Worm (Caenorhabditis elegans) whole organism, L3 larva: ENCODE measurements around the gene Y42H9AR.5.

ENCODE experiments used
- ceh-16 ChIP-seq: sonication (generic microtip); optimal IDR thresholded peaks from 2 replicates; lab custom pipeline; 2017; ENCODE audit warnings: missing biosample characterization, missing genetic modification characterization
- ceh-82 ChIP-seq: fragments of 150-350 bp; optimal IDR thresholded peaks from 2 replicates; lab custom pipeline; 2014; ENCODE audit warnings: missing biosample characterization, missing genetic modification characterization
- ceh-9 ChIP-seq: sonication (generic microtip); optimal IDR thresholded peaks from 2 replicates; lab custom pipeline; 2018; ENCODE audit warnings: missing biosample characterization, missing genetic modification characterization
- hmg-11 ChIP-seq: sonication (generic microtip); optimal IDR thresholded peaks from 2 replicates; lab custom pipeline; 2016; ENCODE audit warnings: missing genetic modification characterization, missing compliant biosample characterization
- nhr-28 ChIP-seq: fragments of 150-350 bp; optimal IDR thresholded peaks from 2 replicates; lab custom pipeline; 2014; ENCODE audit warnings: missing biosample characterization, missing genetic modification characterization
- unc-39 ChIP-seq: sonication (generic microtip); optimal IDR thresholded peaks from 4 replicates; lab custom pipeline; 2017; ENCODE audit warnings: missing biosample characterization, missing genetic modification characterization

DNA sequence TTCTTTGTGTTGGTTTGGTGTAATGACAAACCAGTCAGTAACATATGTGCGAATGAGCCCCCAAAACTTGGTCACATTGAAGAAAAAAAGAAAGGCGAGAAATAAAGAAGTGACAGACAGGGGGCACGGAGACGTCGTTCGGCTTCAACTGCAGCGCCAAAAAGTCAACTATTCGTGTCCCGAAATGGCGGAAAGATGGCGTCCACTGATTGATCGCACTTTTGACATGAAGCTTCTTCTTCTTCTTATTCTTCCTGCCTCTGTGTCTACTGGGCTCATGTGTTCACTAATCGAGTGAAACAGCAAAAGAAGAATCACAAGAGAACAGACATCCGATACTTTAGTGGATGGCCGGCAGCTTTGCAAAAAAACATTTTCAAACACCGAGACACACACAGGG is 33.2 kb upstream of the Y42H9AR.5 start:
- TF ChIP-seq unc-39 (no peak), ceh-9 (no peak), nhr-28 (tag; lab: Kevin White, UChicago) (no peak), hmg-11 (peak; percentile 6), ceh-82 (tag; lab: Kevin White, UChicago) (no peak), ceh-16 (tag; lab: Kevin White, UChicago) (no peak)
